Fruit fly (Drosophila melanogaster) whole organism, embryonic: ENCODE measurements around the gene CG2006.

ENCODE experiments used
- Abd-B ChIP-seq: fragments of 200-800 bp; sonication (Bioruptor generic); optimal IDR thresholded peaks from 2 replicates; lab custom pipeline; 2018; ENCODE audit warnings: missing biosample characterization, mild to moderate bottlenecking, missing genetic modification characterization, moderate library complexity
- Ada2b ChIP-seq: fragments of 200-800 bp; sonication (Bioruptor generic); IDR thresholded peaks from 2 replicates; pipeline ENCODE4 v1.3.6; 2022; ENCODE audit warnings: missing biosample characterization, missing genetic modification characterization
- Adf1 ChIP-seq: fragments of 200-800 bp; sonication (Bioruptor generic); IDR thresholded peaks from 2 replicates; pipeline ENCODE4 v1.3.6; 2022; ENCODE audit warnings: missing biosample characterization, missing genetic modification characterization
- Aef1 ChIP-seq: fragments of 200-800 bp; sonication (Bioruptor generic); IDR thresholded peaks from 3 replicates; pipeline ENCODE4 v1.3.6; 2022; ENCODE audit warnings: missing biosample characterization, missing genetic modification characterization
- Bgb ChIP-seq: fragments of 200-800 bp; sonication (Bioruptor generic); IDR thresholded peaks from 2 replicates; pipeline ENCODE4 v1.3.6; 2022; ENCODE audit warnings: missing biosample characterization, missing genetic modification characterization; ENCODE audit not compliant: partially characterized antibody
- Blimp-1 ChIP-seq: fragments of 200-800 bp; sonication (Bioruptor generic); optimal IDR thresholded peaks from 3 replicates; lab custom pipeline; 2018; ENCODE audit warnings: missing biosample characterization, missing genetic modification characterization, mild to moderate bottlenecking, moderate library complexity, missing genetic modification reagents
- BtbVII ChIP-seq: fragments of 200-800 bp; sonication (Bioruptor generic); optimal IDR thresholded peaks from 3 replicates; lab custom pipeline; 2017; ENCODE audit warnings: missing biosample characterization, mild to moderate bottlenecking, missing genetic modification characterization
- CG10147 ChIP-seq: fragments of 200-800 bp; sonication (Bioruptor generic); optimal IDR thresholded peaks from 2 replicates; lab custom pipeline; 2019; ENCODE audit warnings: missing biosample characterization, mild to moderate bottlenecking, missing genetic modification characterization, moderate library complexity
- CG14860 ChIP-seq: fragments of 200-800 bp; sonication (Bioruptor generic); IDR thresholded peaks from 3 replicates; pipeline ENCODE4 v1.3.6; 2022; ENCODE audit warnings: missing biosample characterization, missing genetic modification characterization; ENCODE audit not compliant: partially characterized antibody
- CG14965 ChIP-seq: fragments of 200-800 bp; sonication (Bioruptor generic); optimal IDR thresholded peaks from 2 replicates; lab custom pipeline; 2016; ENCODE audit warnings: missing biosample characterization, missing genetic modification characterization, borderline replicate concordance
- CG16863 ChIP-seq: fragments of 200-800 bp; sonication (Bioruptor generic); optimal IDR thresholded peaks from 3 replicates; lab custom pipeline; 2016; ENCODE audit warnings: missing biosample characterization, missing genetic modification characterization
- CG17328 ChIP-seq: fragments of 200-800 bp; sonication (Bioruptor generic); IDR thresholded peaks from 2 replicates; pipeline ENCODE4 v1.3.6; 2022; ENCODE audit warnings: missing biosample characterization, missing genetic modification characterization
- CG2129 ChIP-seq: fragments of 200-800 bp; sonication (Bioruptor generic); IDR thresholded peaks from 2 replicates; pipeline ENCODE4 v1.3.6; 2022; ENCODE audit warnings: missing biosample characterization, missing genetic modification characterization; ENCODE audit not compliant: partially characterized antibody
- CG2712 ChIP-seq: fragments of 200-800 bp; optimal IDR thresholded peaks from 3 replicates; lab custom pipeline; 2019; ENCODE audit warnings: missing biosample characterization, mild to moderate bottlenecking, missing genetic modification characterization, moderate library complexity
- CG30431 ChIP-seq: fragments of 200-800 bp; sonication (Bioruptor generic); optimal IDR thresholded peaks from 2 replicates; lab custom pipeline; 2017; ENCODE audit warnings: missing biosample characterization, missing genetic modification characterization
- CG34376 ChIP-seq: fragments of 200-800 bp; sonication (Bioruptor generic); optimal IDR thresholded peaks from 2 replicates; lab custom pipeline; 2018; ENCODE audit warnings: missing biosample characterization, mild to moderate bottlenecking, missing genetic modification characterization
- CG5245 ChIP-seq: fragments of 200-800 bp; sonication (Bioruptor generic); optimal IDR thresholded peaks from 3 replicates; lab custom pipeline; 2016; ENCODE audit warnings: missing biosample characterization, missing genetic modification characterization
- CG5953 ChIP-seq: fragments of 200-800 bp; sonication (Bioruptor generic); IDR thresholded peaks from 2 replicates; pipeline ENCODE4 v1.3.6; 2022; ENCODE audit warnings: missing biosample characterization, missing genetic modification characterization
- CG6272 ChIP-seq: fragments of 200-800 bp; sonication (Bioruptor generic); IDR thresholded peaks from 2 replicates; pipeline ENCODE4 v1.3.6; 2022; ENCODE audit warnings: missing biosample characterization, missing genetic modification characterization
- CG7786 ChIP-seq: fragments of 200-800 bp; sonication (Bioruptor generic); optimal IDR thresholded peaks from 2 replicates; lab custom pipeline; 2016; ENCODE audit warnings: missing biosample characterization, missing genetic modification characterization
- CG7839 ChIP-seq: fragments of 200-800 bp; sonication (Bioruptor generic); optimal IDR thresholded peaks from 3 replicates; lab custom pipeline; 2018; ENCODE audit warnings: missing biosample characterization, mild to moderate bottlenecking, missing genetic modification characterization, moderate library complexity
- CG8388 ChIP-seq: fragments of 200-800 bp; sonication (Bioruptor generic); optimal IDR thresholded peaks from 2 replicates; lab custom pipeline; 2019; ENCODE audit warnings: missing biosample characterization, mild to moderate bottlenecking, missing genetic modification characterization, moderate library complexity
- CG9609 ChIP-seq: fragments of 200-800 bp; sonication (Bioruptor generic); optimal IDR thresholded peaks from 3 replicates; lab custom pipeline; 2016; ENCODE audit warnings: missing biosample characterization, missing genetic modification characterization
- CHES-1-like ChIP-seq: fragments of 200-800 bp; sonication (Bioruptor generic); optimal IDR thresholded peaks from 2 replicates; lab custom pipeline; 2016; ENCODE audit warnings: missing biosample characterization, missing genetic modification characterization
- CTCF ChIP-seq: fragments of 200-800 bp; sonication (Bioruptor generic); optimal IDR thresholded peaks from 2 replicates; lab custom pipeline; 2017; ENCODE audit warnings: missing biosample characterization, mild to moderate bottlenecking, missing genetic modification characterization, moderate library complexity
- Camta ChIP-seq: fragments of 200-800 bp; sonication (Bioruptor generic); optimal IDR thresholded peaks from 2 replicates; lab custom pipeline; 2016; ENCODE audit warnings: missing biosample characterization, missing genetic modification characterization
- Dbx ChIP-seq: fragments of 200-800 bp; sonication (Bioruptor generic); IDR thresholded peaks from 3 replicates; pipeline ENCODE4 v1.3.6; 2022; ENCODE audit warnings: missing biosample characterization, missing genetic modification characterization
- GATAe ChIP-seq: fragments of 200-800 bp; sonication (Bioruptor generic); conservative IDR thresholded peaks from 2 replicates; pipeline ENCODE4 v1.3.6; 2022; ENCODE audit warnings: missing biosample characterization, missing genetic modification characterization
- H2.0 ChIP-seq: fragments of 200-800 bp; sonication (Bioruptor generic); IDR thresholded peaks from 2 replicates; pipeline ENCODE4 v1.3.6; 2022; ENCODE audit warnings: missing biosample characterization, missing genetic modification characterization
- Mad ChIP-seq: fragments of 200-800 bp; sonication (Bioruptor generic); optimal IDR thresholded peaks from 2 replicates; lab custom pipeline; 2016; ENCODE audit warnings: missing biosample characterization, missing genetic modification characterization
- NFAT ChIP-seq: fragments of 200-800 bp; sonication (Bioruptor generic); IDR thresholded peaks from 2 replicates; pipeline ENCODE4 v1.3.6; 2022; ENCODE audit warnings: missing biosample characterization, missing genetic modification characterization
- NK7.1 ChIP-seq: fragments of 200-800 bp; sonication (Bioruptor generic); optimal IDR thresholded peaks from 3 replicates; lab custom pipeline; 2016; ENCODE audit warnings: missing biosample characterization, missing genetic modification characterization
- Nf-YA ChIP-seq: fragments of 200-800 bp; sonication (Bioruptor generic); IDR thresholded peaks from 2 replicates; pipeline ENCODE4 v1.3.6; 2022; ENCODE audit warnings: missing biosample characterization, missing genetic modification characterization
- Oli ChIP-seq: fragments of 200-800 bp; sonication (Bioruptor generic); optimal IDR thresholded peaks from 2 replicates; lab custom pipeline; 2018; ENCODE audit warnings: missing biosample characterization, mild to moderate bottlenecking, missing genetic modification characterization, moderate library complexity
- Optix ChIP-seq: fragments of 200-800 bp; sonication (Bioruptor generic); IDR thresholded peaks from 3 replicates; pipeline ENCODE4 v1.3.6; 2022; ENCODE audit warnings: missing biosample characterization, missing genetic modification characterization
- Sry-β ChIP-seq: fragments of 200-800 bp; sonication (Bioruptor generic); optimal IDR thresholded peaks from 2 replicates; lab custom pipeline; 2018; ENCODE audit warnings: missing biosample characterization, mild to moderate bottlenecking, missing genetic modification characterization, moderate library complexity
- al ChIP-seq: fragments of 200-800 bp; sonication (Bioruptor generic); IDR thresholded peaks from 2 replicates; pipeline ENCODE4 v1.3.6; 2022; ENCODE audit warnings: missing biosample characterization, missing genetic modification characterization
- bcd ChIP-seq: fragments of 200-800 bp; sonication (Bioruptor generic); optimal IDR thresholded peaks from 2 replicates; lab custom pipeline; 2017; ENCODE audit warnings: missing biosample characterization, mild to moderate bottlenecking, missing genetic modification characterization
- btn ChIP-seq: fragments of 200-800 bp; sonication (Bioruptor generic); optimal IDR thresholded peaks from 2 replicates; lab custom pipeline; 2016; ENCODE audit warnings: missing biosample characterization, missing genetic modification characterization
- chm ChIP-seq: fragments of 200-800 bp; sonication (Bioruptor generic); IDR thresholded peaks from 2 replicates; pipeline ENCODE4 v1.3.6; 2022; ENCODE audit warnings: missing biosample characterization, missing genetic modification characterization
- gfzf ChIP-seq: fragments of 200-800 bp; sonication (Bioruptor generic); optimal IDR thresholded peaks from 2 replicates; lab custom pipeline; 2016; ENCODE audit warnings: missing biosample characterization, mild to moderate bottlenecking, missing genetic modification characterization, moderate library complexity
- kay ChIP-seq: fragments of 200-800 bp; sonication (Bioruptor generic); optimal IDR thresholded peaks from 2 replicates; lab custom pipeline; 2016; ENCODE audit warnings: missing biosample characterization, missing genetic modification characterization
- kni ChIP-seq: fragments of 200-800 bp; sonication (Bioruptor generic); optimal IDR thresholded peaks from 3 replicates; lab custom pipeline; 2017; ENCODE audit warnings: mild to moderate bottlenecking, missing biosample characterization, missing genetic modification reagents, missing genetic modification characterization
- lilli ChIP-seq: fragments of 200-800 bp; sonication (Bioruptor generic); optimal IDR thresholded peaks from 3 replicates; lab custom pipeline; 2016; ENCODE audit warnings: missing biosample characterization, missing genetic modification characterization
- lov ChIP-seq, 2 experiments: fragments of 200-800 bp in 1 of 2; fragments of >200 bp in 1 of 2; sonication (Bioruptor generic) in 1 of 2; IDR thresholded peaks in 1 of 2; optimal IDR thresholded peaks in 1 of 2; 2 replicates in 1 of 2; 3 replicates in 1 of 2; pipeline versions ENCODE4 v1.3.6 to Lab custom; 2017 to 2022; ENCODE audit warnings: missing biosample characterization in 1 of 2, missing genetic modification characterization in 1 of 2
- otp ChIP-seq: fragments of 200-800 bp; sonication (Bioruptor generic); IDR thresholded peaks from 3 replicates; pipeline ENCODE4, ENCODE4 v1.3.6; 2022; ENCODE audit warnings: missing biosample characterization, missing genetic modification characterization
- ro ChIP-seq: fragments of 200-800 bp; sonication (Bioruptor generic); IDR thresholded peaks from 2 replicates; pipeline ENCODE4 v1.3.6; 2022; ENCODE audit warnings: missing biosample characterization, missing genetic modification characterization
- sob ChIP-seq: fragments of 200-800 bp; sonication (Bioruptor generic); IDR thresholded peaks from 2 replicates; pipeline ENCODE4 v1.3.6; 2022; ENCODE audit warnings: missing biosample characterization, missing genetic modification characterization
- tna ChIP-seq: fragments of 200-800 bp; sonication (Bioruptor generic); IDR thresholded peaks from 2 replicates; pipeline ENCODE4 v1.3.6; 2022; ENCODE audit warnings: missing biosample characterization, missing genetic modification characterization; ENCODE audit not compliant: partially characterized antibody
- ttk ChIP-seq: fragments of 200-800 bp; sonication (Bioruptor generic); IDR thresholded peaks from 2 replicates; pipeline ENCODE4 v2.1.2; 2022; ENCODE audit warnings: missing biosample characterization, missing genetic modification characterization

CG2006 gene

DNA sequence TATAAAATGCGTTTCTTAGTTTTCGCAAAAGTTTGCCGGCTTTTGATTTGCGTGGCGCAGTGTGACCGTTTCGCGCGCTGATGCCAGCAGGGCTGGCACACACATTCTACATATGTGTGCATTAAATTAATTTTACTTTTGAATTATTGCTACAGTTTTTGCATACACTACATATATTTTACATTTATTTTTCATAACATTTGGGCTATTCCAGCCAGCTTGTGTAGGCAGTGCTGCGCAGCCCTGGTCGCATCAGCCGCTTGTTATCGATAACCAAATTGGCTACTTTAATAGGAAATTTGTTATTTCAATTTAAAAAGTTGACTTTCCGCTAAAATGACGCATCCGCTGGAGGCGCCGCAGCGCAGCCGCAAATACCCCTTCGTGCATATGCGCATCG, at the start of gene CG2006, which contains the start of gene CG2321 (continued):
- TF ChIP-seq CHES-1-like (GFP tag; lab: Kevin White, UChicago), result peak; percentile 41
- TF ChIP-seq Adf1 (GFP tag; lab: Robert Waterston, UW), result peak; percentile 31; the same call in 1 of the 2 replicates
- TF ChIP-seq GATAe (GFP tag; lab: Robert Waterston, UW), result no peak
- peak; percentile 82 for TF ChIP-seq Bgb (GFP tag; lab: Robert Waterston, UW)
- TF ChIP-seq NFAT, result peak; percentile 67
- peak; percentile 63; the same call in 1 of the 3 replicates for TF ChIP-seq Dbx (GFP tag; lab: Robert Waterston, UW)
- peak; percentile 42 for TF ChIP-seq bcd (GFP tag; lab: Kevin White, UChicago)
- peak; percentile 45; the same call in 1 of the 2 replicates for TF ChIP-seq CG17328
- 0 out of 2 replicates have a peak, but pooled peaks have one; percentile 35 for TF ChIP-seq tna (GFP tag; lab: Robert Waterston, UW)
- TF ChIP-seq Blimp-1 (GFP tag; lab: Kevin White, UChicago), result no peak
- no peak for TF ChIP-seq CG7839 (tag; lab: Kevin White, UChicago)
- TF ChIP-seq Ada2b (GFP tag; lab: Robert Waterston, UW), result 0 out of 2 replicates have a peak, but pooled peaks have one; percentile 33
- peak; percentile 55; the same call in 1 of the 3 replicates for TF ChIP-seq otp (GFP tag; lab: Robert Waterston, UW)
- TF ChIP-seq CG34376 (GFP tag; lab: Kevin White, UChicago), result peak; percentile 31
- peak; percentile 55 for TF ChIP-seq sob (GFP tag; lab: Robert Waterston, UW)
- 0 out of 2 replicates have a peak, but pooled peaks have one; percentile 47 for TF ChIP-seq H2.0
- TF ChIP-seq Nf-YA, result 0 out of 2 replicates have a peak, but pooled peaks have one; percentile 31
- TF ChIP-seq BtbVII (GFP tag; lab: Kevin White, UChicago), result no peak
- peak; percentile 78 for TF ChIP-seq CG2712 (tag; lab: Kevin White, UChicago)
- TF ChIP-seq ro (GFP tag; lab: Robert Waterston, UW), result no peak
- peak; percentile 48; the same call in 1 of the 2 replicates for TF ChIP-seq CG6272 (GFP tag; lab: Robert Waterston, UW)
- TF ChIP-seq btn (GFP tag; lab: Kevin White, UChicago), result no peak
- no peak for TF ChIP-seq lov (optimal IDR thresholded peaks at IDR 0.05; lab: Kevin White, UChicago)
- TF ChIP-seq lov (GFP tag; IDR thresholded peaks at IDR 0.05; lab: Robert Waterston, UW), result peak; percentile 57; the same call in 2 of the 3 replicates
- TF ChIP-seq Sry-β (GFP tag; lab: Kevin White, UChicago), result no peak
- no peak for TF ChIP-seq CG5245 (GFP tag; lab: Kevin White, UChicago)
- TF ChIP-seq Aef1 (GFP tag; lab: Robert Waterston, UW), result peak; percentile 49; the same call in 1 of the 3 replicates
- TF ChIP-seq CG8388, result peak; percentile 42
- peak; percentile 73 for TF ChIP-seq gfzf
- TF ChIP-seq CG5953 (GFP tag; lab: Robert Waterston, UW), result 0 out of 2 replicates have a peak, but pooled peaks have one; percentile 4
- TF ChIP-seq CG7786 (GFP tag; lab: Kevin White, UChicago), result no peak
- no peak for TF ChIP-seq ttk (GFP tag; lab: Robert Waterston, UW)
- TF ChIP-seq al (GFP tag; lab: Robert Waterston, UW), result peak; percentile 41; the same call in 1 of the 2 replicates
- TF ChIP-seq Oli (tag; lab: Kevin White, UChicago), result no peak
- peak; percentile 37 for TF ChIP-seq CG10147
- TF ChIP-seq Abd-B (GFP tag; lab: Kevin White, UChicago), result no peak
- TF ChIP-seq kay (GFP tag; lab: Kevin White, UChicago), result peak; percentile 28
- no peak for TF ChIP-seq Optix (GFP tag; lab: Robert Waterston, UW)
- no peak for TF ChIP-seq CG16863 (GFP tag; lab: Kevin White, UChicago)
- no peak for TF ChIP-seq CG9609 (GFP tag; lab: Kevin White, UChicago)
- TF ChIP-seq CG2129 (GFP tag; lab: Robert Waterston, UW), result no peak
- no peak for TF ChIP-seq NK7.1
- TF ChIP-seq CG14860 (GFP tag; lab: Robert Waterston, UW), result peak; percentile 51; the same call in 2 of the 3 replicates
- TF ChIP-seq CG14965 (GFP tag; lab: Kevin White, UChicago), result no peak
- TF ChIP-seq chm (GFP tag; lab: Robert Waterston, UW), result no peak
- TF ChIP-seq CG30431 (GFP tag; lab: Kevin White, UChicago), result no peak
- no peak for TF ChIP-seq kni
- peak; percentile 74 for TF ChIP-seq lilli (GFP tag; lab: Kevin White, UChicago)
- peak; percentile 80 for TF ChIP-seq CTCF (GFP tag; lab: Kevin White, UChicago)
- TF ChIP-seq Mad (GFP tag; lab: Kevin White, UChicago), result peak; percentile 54
- peak; percentile 19 for TF ChIP-seq Camta (GFP tag; lab: Kevin White, UChicago)
